Worm (Caenorhabditis elegans) whole organism, L1 larva: ENCODE results near the gene F48B9.1.

Experiments used
- C34B4.2 ChIP-seq: sonication (generic microtip); optimal IDR thresholded peaks from 2 replicates; lab custom pipeline; 2017; ENCODE audit warnings: mild to moderate bottlenecking, missing genetic modification characterization, missing compliant biosample characterization
- ceh-8 ChIP-seq: fragments of 200-800 bp; sonication (Bioruptor generic); optimal IDR thresholded peaks from 2 replicates; lab custom pipeline; 2018; ENCODE audit warnings: mild to moderate bottlenecking, missing genetic modification characterization, moderate library complexity, missing compliant biosample characterization
- ceh-82 ChIP-seq, 3 experiments: fragments of 150-350 bp in 1 of 3; sonication (generic microtip) in 2 of 3; optimal IDR thresholded peaks; 2 replicates each; lab custom pipeline; 2014 to 2017; ENCODE audit warnings: missing biosample characterization in 3 of 3, missing genetic modification characterization in 3 of 3
- ces-1 ChIP-seq: fragments of 150-350 bp; optimal IDR thresholded peaks from 2 replicates; lab custom pipeline; 2014; ENCODE audit warnings: missing biosample characterization, missing genetic modification reagents, missing genetic modification characterization
- dpl-1 ChIP-seq, 3 experiments: fragments of 150-350 bp in 2 of 3; sonication (generic microtip) in 1 of 3; optimal IDR thresholded peaks; 2 replicates each; lab custom pipeline; 2014 to 2017; ENCODE audit warnings: missing biosample characterization in 3 of 3, missing genetic modification characterization in 3 of 3, missing genetic modification reagents in 3 of 3
- nhr-76 ChIP-seq: sonication (generic microtip); optimal IDR thresholded peaks from 2 replicates; lab custom pipeline; 2017; ENCODE audit warnings: missing biosample characterization, missing genetic modification characterization
- pag-3 ChIP-seq: sonication (generic microtip); optimal IDR thresholded peaks from 2 replicates; lab custom pipeline; 2017; ENCODE audit warnings: missing genetic modification characterization, mild to moderate bottlenecking, missing compliant biosample characterization, antibody characterized with exemption, borderline replicate concordance; ENCODE audit not compliant: insufficient read depth
- snpc-4 ChIP-seq: fragments of 150-350 bp; optimal IDR thresholded peaks from 2 replicates; lab custom pipeline; 2014; ENCODE audit warnings: missing biosample characterization, missing genetic modification characterization
- snu-23 ChIP-seq: sonication (generic microtip); optimal IDR thresholded peaks from 2 replicates; lab custom pipeline; 2016; ENCODE audit warnings: missing genetic modification characterization, missing compliant biosample characterization
- unc-30 ChIP-seq: sonication (generic microtip); optimal IDR thresholded peaks from 2 replicates; lab custom pipeline; 2017; ENCODE audit warnings: missing biosample characterization, missing genetic modification characterization
- xbp-1 ChIP-seq: sonication (generic microtip); optimal IDR thresholded peaks from 2 replicates; lab custom pipeline; 2016; ENCODE audit warnings: missing genetic modification characterization, missing compliant biosample characterization
- zag-1 ChIP-seq: fragments of 150-350 bp; optimal IDR thresholded peaks from 2 replicates; lab custom pipeline; 2014; ENCODE audit warnings: missing biosample characterization, missing genetic modification characterization

- no peak for TF ChIP-seq C34B4.2 (tag; lab: Kevin White, UChicago)
- no peak for TF ChIP-seq dpl-1 (GFP tag; optimal IDR thresholded peaks at IDR 0.05; lab: Kevin White, UChicago)
- TF ChIP-seq ceh-8 (GFP tag; lab: Kevin White, UChicago), result no peak
- TF ChIP-seq xbp-1, result no peak
- TF ChIP-seq snu-23 (GFP tag; lab: Kevin White, UChicago), result no peak
- TF ChIP-seq ces-1, result no peak
- TF ChIP-seq unc-30 (tag; lab: Kevin White, UChicago), result no peak
- no peak for TF ChIP-seq nhr-76
- no peak for TF ChIP-seq zag-1 (tag; lab: Kevin White, UChicago)
- TF ChIP-seq ceh-82 (tag; optimal IDR thresholded peaks at IDR 0.05; lab: Kevin White, UChicago), result no peak
- no peak for TF ChIP-seq pag-3 (tag; lab: Kevin White, UChicago)
- no peak for TF ChIP-seq snpc-4 (tag; lab: Kevin White, UChicago)
Measured at ce11 chrX:2212712-2213111, 32.0 kb downstream of the F48B9.1 start.
